Worm (Caenorhabditis elegans) whole organism, L4 larva: ENCODE results near the gene poml-1.

Experiments
- F26F4.8 ChIP-seq: fragments of 200-800 bp; sonication (Bioruptor generic); conservative IDR thresholded peaks from 2 replicates; pipeline ENCODE4 v1.3.6; 2022; ENCODE audit warnings: missing genetic modification characterization, missing compliant biosample characterization
- F37D6.2 ChIP-seq: sonication (generic microtip); optimal IDR thresholded peaks from 2 replicates; lab custom pipeline; 2016; ENCODE audit warnings: mild to moderate bottlenecking, missing genetic modification characterization, missing compliant biosample characterization
- F49E8.2 ChIP-seq: sonication (generic microtip); optimal IDR thresholded peaks from 2 replicates; lab custom pipeline; 2016; ENCODE audit warnings: missing compliant biosample characterization, mild to moderate bottlenecking, missing genetic modification characterization, borderline replicate concordance
- R02D3.7 ChIP-seq: fragments of 150-350 bp; sonication (generic microtip); optimal IDR thresholded peaks from 3 replicates; lab custom pipeline; 2014; ENCODE audit warnings: missing biosample characterization, missing genetic modification characterization
- Y5F2A.4 ChIP-seq: fragments of 200-800 bp; sonication (Bioruptor generic); optimal IDR thresholded peaks from 2 replicates; lab custom pipeline; 2018; ENCODE audit warnings: mild to moderate bottlenecking, missing genetic modification characterization, missing compliant biosample characterization
- aha-1 ChIP-seq: fragments of 150-350 bp; peaks from one replicate; lab custom pipeline; 2014; ENCODE audit warnings: missing biosample characterization, missing genetic modification characterization
- aly-2 ChIP-seq: sonication (generic microtip); optimal IDR thresholded peaks from 2 replicates; lab custom pipeline; 2018; ENCODE audit warnings: missing biosample characterization, missing genetic modification characterization
- ceh-20 ChIP-seq: fragments of 200-800 bp; sonication (Bioruptor generic); IDR thresholded peaks from 2 replicates; pipeline ENCODE4 v1.3.6; 2022; ENCODE audit warnings: missing genetic modification reagents, missing genetic modification characterization, missing compliant biosample characterization
- ceh-28 ChIP-seq: fragments of 150-350 bp; optimal IDR thresholded peaks from 2 replicates; lab custom pipeline; 2014; ENCODE audit warnings: missing biosample characterization, missing genetic modification reagents, missing genetic modification characterization
- ceh-62 ChIP-seq: sonication (generic microtip); optimal IDR thresholded peaks from 2 replicates; lab custom pipeline; 2017; ENCODE audit warnings: missing biosample characterization, missing genetic modification characterization
- ces-1 ChIP-seq: fragments of 150-350 bp; sonication (generic microtip); optimal IDR thresholded peaks from 4 replicates; lab custom pipeline; 2014; ENCODE audit warnings: missing biosample characterization, missing genetic modification reagents, missing genetic modification characterization
- cey-2 ChIP-seq: sonication (generic microtip); optimal IDR thresholded peaks from 3 replicates; lab custom pipeline; 2017; ENCODE audit warnings: missing genetic modification characterization, mild to moderate bottlenecking, missing compliant biosample characterization, antibody characterized with exemption, borderline replicate concordance; ENCODE audit not compliant: insufficient read depth
- ctbp-1 ChIP-seq: fragments of 200-800 bp; sonication (Bioruptor generic); IDR thresholded peaks from 2 replicates; pipeline ENCODE4 v1.3.6; 2022; ENCODE audit warnings: missing genetic modification reagents, missing genetic modification characterization, missing compliant biosample characterization
- daf-12 ChIP-seq: fragments of 150-350 bp; optimal IDR thresholded peaks from 2 replicates; lab custom pipeline; 2014; ENCODE audit warnings: missing biosample characterization, missing genetic modification reagents, missing genetic modification characterization
- daf-16 ChIP-seq, 3 experiments: sonication (generic microtip); optimal IDR thresholded peaks; 2 replicates each; lab custom pipeline; 2016 to 2017; ENCODE audit warnings: missing genetic modification characterization in 3 of 3, missing genetic modification reagents in 3 of 3, mild to moderate bottlenecking in 2 of 3, missing compliant biosample characterization in 2 of 3, missing biosample characterization in 1 of 3, moderate library complexity in 1 of 3
- daf-19 ChIP-seq: fragments of 200-800 bp; sonication (Bioruptor generic); conservative IDR thresholded peaks from 2 replicates; pipeline ENCODE4 v1.3.6; 2022; ENCODE audit warnings: missing genetic modification characterization, missing compliant biosample characterization
- daf-8 ChIP-seq: fragments of 200-800 bp; sonication (Bioruptor generic); IDR thresholded peaks from 2 replicates; pipeline ENCODE4 v1.3.6; 2022; ENCODE audit warnings: missing genetic modification characterization, missing compliant biosample characterization
- dmd-6 ChIP-seq: fragments of 200-800 bp; sonication (Bioruptor generic); IDR thresholded peaks from 2 replicates; pipeline ENCODE4 v1.3.6; 2022; ENCODE audit warnings: missing genetic modification reagents, missing genetic modification characterization, missing compliant biosample characterization
- dmd-8 ChIP-seq: fragments of 200-800 bp; sonication (Bioruptor generic); IDR thresholded peaks from 2 replicates; pipeline ENCODE4 v1.3.6; 2022; ENCODE audit warnings: missing genetic modification characterization, missing compliant biosample characterization
- dmd-9 ChIP-seq: fragments of 200-800 bp; sonication (Bioruptor generic); IDR thresholded peaks from 2 replicates; pipeline ENCODE4 v1.3.6; 2022; ENCODE audit warnings: missing genetic modification reagents, missing genetic modification characterization, missing compliant biosample characterization
- duxl-1 ChIP-seq: sonication (generic microtip); optimal IDR thresholded peaks from 2 replicates; lab custom pipeline; 2016; ENCODE audit warnings: mild to moderate bottlenecking, missing genetic modification characterization, moderate library complexity, missing compliant biosample characterization; ENCODE audit not compliant: poor library complexity
- dve-1 ChIP-seq: sonication (generic microtip); optimal IDR thresholded peaks from 2 replicates; lab custom pipeline; 2017; ENCODE audit warnings: antibody characterized with exemption, mild to moderate bottlenecking, missing genetic modification characterization, missing compliant biosample characterization; ENCODE audit not compliant: insufficient read depth
- egl-27 ChIP-seq: sonication (generic microtip); optimal IDR thresholded peaks from 3 replicates; lab custom pipeline; 2017; ENCODE audit warnings: missing biosample characterization, missing genetic modification reagents, missing genetic modification characterization
- fos-1 ChIP-seq: fragments of 150-350 bp; optimal IDR thresholded peaks from 2 replicates; lab custom pipeline; 2014; ENCODE audit warnings: missing biosample characterization, missing genetic modification characterization
- hmg-1.1 ChIP-seq: fragments of 200-800 bp; sonication (Bioruptor generic); IDR thresholded peaks from 2 replicates; pipeline ENCODE4 v1.3.6; 2022; ENCODE audit warnings: missing genetic modification reagents, missing genetic modification characterization, missing compliant biosample characterization
- lin-13 ChIP-seq: fragments of 150-350 bp; optimal IDR thresholded peaks from 2 replicates; lab custom pipeline; 2014; ENCODE audit warnings: missing biosample characterization, missing genetic modification reagents, missing genetic modification characterization
- lin-29 ChIP-seq: fragments of 200-800 bp; sonication (Bioruptor generic); IDR thresholded peaks from 2 replicates; pipeline ENCODE4 v1.3.6; 2022; ENCODE audit warnings: missing genetic modification reagents, missing genetic modification characterization, missing compliant biosample characterization
- lin-38 ChIP-seq: fragments of 200-800 bp; sonication (Bioruptor generic); IDR thresholded peaks from 2 replicates; pipeline ENCODE4 v1.3.6; 2022; ENCODE audit warnings: missing genetic modification reagents, missing genetic modification characterization, missing compliant biosample characterization
- mdl-1 ChIP-seq, 2 experiments: fragments of 150-350 bp in 1 of 2; sonication (generic microtip) in 1 of 2; optimal IDR thresholded peaks; 2 replicates each; lab custom pipeline; 2014 to 2017; ENCODE audit warnings: missing biosample characterization in 2 of 2, missing genetic modification characterization in 2 of 2
- mdt-29 ChIP-seq: fragments of 200-800 bp; sonication (Bioruptor generic); IDR thresholded peaks from 2 replicates; pipeline ENCODE4 v1.3.6; 2022; ENCODE audit warnings: missing genetic modification reagents, missing genetic modification characterization, missing compliant biosample characterization
- mep-1 ChIP-seq: fragments of 150-350 bp; sonication (generic microtip); optimal IDR thresholded peaks from 3 replicates; lab custom pipeline; 2014; ENCODE audit warnings: missing biosample characterization, missing genetic modification characterization
- nhr-10 ChIP-seq: fragments of 150-350 bp; optimal IDR thresholded peaks from 2 replicates; lab custom pipeline; 2014; ENCODE audit warnings: missing biosample characterization, missing genetic modification characterization
- nhr-25 ChIP-seq: sonication (generic microtip); optimal IDR thresholded peaks from 2 replicates; lab custom pipeline; 2017; ENCODE audit warnings: missing genetic modification characterization, mild to moderate bottlenecking, missing compliant biosample characterization, antibody characterized with exemption, moderate library complexity, borderline replicate concordance; ENCODE audit not compliant: insufficient read depth
- nhr-48 ChIP-seq: sonication (generic microtip); optimal IDR thresholded peaks from 2 replicates; lab custom pipeline; 2016; ENCODE audit warnings: mild to moderate bottlenecking, missing genetic modification characterization, missing compliant biosample characterization
- nhr-6 ChIP-seq: fragments of 150-350 bp; optimal IDR thresholded peaks from 2 replicates; lab custom pipeline; 2014; ENCODE audit warnings: missing biosample characterization, missing genetic modification characterization
- nhr-77 ChIP-seq: fragments of 150-350 bp; optimal IDR thresholded peaks from 2 replicates; lab custom pipeline; 2014; ENCODE audit warnings: missing biosample characterization, missing genetic modification characterization
- set-16 ChIP-seq: fragments of 200-800 bp; sonication (Bioruptor generic); IDR thresholded peaks from 2 replicates; pipeline ENCODE4 v1.3.6; 2022; ENCODE audit warnings: missing genetic modification reagents, missing genetic modification characterization, missing compliant biosample characterization
- skn-1 ChIP-seq: fragments of 150-350 bp; optimal IDR thresholded peaks from 2 replicates; lab custom pipeline; 2014; ENCODE audit warnings: missing biosample characterization, missing genetic modification characterization
- snpc-1.2 ChIP-seq: fragments of 200-800 bp; sonication (Bioruptor generic); IDR thresholded peaks from 2 replicates; pipeline ENCODE4 v1.3.6; 2022; ENCODE audit warnings: missing genetic modification reagents, missing genetic modification characterization, missing compliant biosample characterization
- snpc-4 ChIP-seq: fragments of 150-350 bp; optimal IDR thresholded peaks from 2 replicates; lab custom pipeline; 2014; ENCODE audit warnings: missing biosample characterization, missing genetic modification characterization
- spr-3 ChIP-seq: fragments of 200-800 bp; sonication (Bioruptor generic); optimal IDR thresholded peaks from 2 replicates; lab custom pipeline; 2018; ENCODE audit warnings: mild to moderate bottlenecking, missing genetic modification characterization, missing compliant biosample characterization
- tra-1 ChIP-seq: fragments of 200-800 bp; sonication (Bioruptor generic); IDR thresholded peaks from 2 replicates; pipeline ENCODE4 v1.3.6; 2022; ENCODE audit warnings: missing genetic modification reagents, missing genetic modification characterization, missing compliant biosample characterization
- unc-130 ChIP-seq: sonication (generic microtip); optimal IDR thresholded peaks from 2 replicates; lab custom pipeline; 2016; ENCODE audit warnings: missing genetic modification reagents, missing genetic modification characterization, missing compliant biosample characterization
- unc-39 ChIP-seq: sonication (generic microtip); optimal IDR thresholded peaks from 2 replicates; lab custom pipeline; 2017; ENCODE audit warnings: missing biosample characterization, missing genetic modification characterization
- zag-1 ChIP-seq: fragments of 150-350 bp; optimal IDR thresholded peaks from 2 replicates; lab custom pipeline; 2014; ENCODE audit warnings: missing biosample characterization, missing genetic modification characterization
- zfp-2 ChIP-seq: sonication (generic microtip); optimal IDR thresholded peaks from 2 replicates; lab custom pipeline; 2016; ENCODE audit warnings: mild to moderate bottlenecking, missing genetic modification characterization, missing compliant biosample characterization
- ztf-11 ChIP-seq: fragments of 150-350 bp; optimal IDR thresholded peaks from 2 replicates; lab custom pipeline; 2014; ENCODE audit warnings: missing biosample characterization, missing genetic modification characterization
- ztf-7 ChIP-seq: fragments of 150-350 bp; optimal IDR thresholded peaks from 2 replicates; lab custom pipeline; 2014; ENCODE audit warnings: missing biosample characterization, missing genetic modification characterization

Gene poml-1

ce11 chrX:13702923-13703322 is 19.8 kb downstream of the poml-1 start:
- TF ChIP-seq dmd-9 (GFP tag; lab: Robert Waterston, UW) = no peak

DNA sequence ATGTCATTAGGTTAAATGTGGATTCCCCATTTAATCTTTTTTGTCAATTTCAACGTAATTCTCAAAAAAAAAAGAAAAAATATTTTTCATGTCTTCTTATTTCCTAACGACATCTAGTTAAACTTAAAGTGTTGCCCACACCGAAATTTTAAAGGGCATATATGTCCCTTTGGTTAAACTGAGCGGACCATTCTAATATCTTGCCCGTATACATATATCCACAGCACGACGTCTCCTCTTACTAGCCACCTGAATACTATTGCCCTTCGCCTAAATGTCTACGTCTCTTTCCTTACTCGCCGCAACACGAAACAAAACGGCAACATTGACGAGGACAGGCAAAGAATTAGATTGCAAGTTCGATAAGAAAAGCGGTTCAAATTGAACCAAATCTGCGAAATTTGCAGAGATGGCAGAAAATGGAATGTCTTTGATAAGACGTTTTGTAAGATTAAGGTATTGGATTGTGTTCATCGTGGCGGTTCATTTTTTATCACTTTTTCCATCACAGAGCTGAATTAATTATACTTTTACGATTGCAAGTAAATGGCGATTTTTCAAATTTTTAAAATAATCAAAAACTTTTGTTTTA is 22.0 kb downstream of the poml-1 start:
- TF ChIP-seq ceh-62 (no peak), snpc-1.2 (GFP tag; lab: Robert Waterston, UW) (peak; percentile 70; the same call in 1 of the 2 replicates), daf-8 (peak; percentile 89; the same call in 1 of the 2 replicates), F37D6.2 (tag; lab: Kevin White, UChicago) (peak; percentile 99), R02D3.7 (tag; lab: Kevin White, UChicago) (peak; percentile 28), nhr-6 (peak; percentile 99), aha-1 (tag; lab: Kevin White, UChicago) (peak; percentile 100), dmd-6 (GFP tag; lab: Robert Waterston, UW) (peak; percentile 99), mep-1 (tag; lab: Kevin White, UChicago) (peak; percentile 100), nhr-10 (tag; lab: Kevin White, UChicago) (peak; percentile 99), mdl-1 (tag; optimal IDR thresholded peaks at IDR 0.05; lab: Kevin White, UChicago) (peak; percentile 93 to 94), dmd-8 (peak; percentile 80; the same call in 1 of the 2 replicates), zfp-2 (peak; percentile 90), snpc-4 (peak; percentile 0), ztf-7 (tag; lab: Kevin White, UChicago) (peak; percentile 96), Y5F2A.4 (GFP tag; lab: Kevin White, UChicago) (peak; percentile 94), ceh-28 (tag; lab: Kevin White, UChicago) (peak; percentile 83), spr-3 (GFP tag; lab: Kevin White, UChicago) (peak; percentile 98), tra-1 (GFP tag; lab: Robert Waterston, UW) (peak; percentile 96), lin-38 (peak; percentile 91), egl-27 (tag; lab: Kevin White, UChicago) (peak; percentile 86), daf-16 (GFP tag; optimal IDR thresholded peaks at IDR 0.05; lab: Kevin White, UChicago) (peak; percentile 97 to 99), daf-16 (tag; optimal IDR thresholded peaks at IDR 0.05; lab: Kevin White, UChicago) (peak; percentile 94), F49E8.2 (tag; lab: Kevin White, UChicago) (peak; percentile 22), unc-39 (tag; lab: Kevin White, UChicago) (peak; percentile 100), ceh-20 (GFP tag; lab: Robert Waterston, UW) (peak; percentile 99), F26F4.8 (GFP tag; lab: Robert Waterston, UW) (no peak), ces-1 (peak; percentile 96), daf-12 (tag; lab: Kevin White, UChicago) (no peak), daf-19 (GFP tag; lab: Robert Waterston, UW) (peak; percentile 98), lin-13 (GFP tag; lab: Kevin White, UChicago) (peak; percentile 97), lin-29 (GFP tag; lab: Robert Waterston, UW) (peak; percentile 94), cey-2 (tag; lab: Kevin White, UChicago) (peak; percentile 69), duxl-1 (tag; lab: Kevin White, UChicago) (peak; percentile 99), ctbp-1 (peak; percentile 99), set-16 (GFP tag; lab: Robert Waterston, UW) (no peak), nhr-48 (tag; lab: Kevin White, UChicago) (peak; percentile 98), nhr-25 (peak; percentile 95), zag-1 (tag; lab: Kevin White, UChicago) (peak; percentile 100), dve-1 (tag; lab: Kevin White, UChicago) (peak; percentile 100), ztf-11 (tag; lab: Kevin White, UChicago) (peak; percentile 98), unc-130 (GFP tag; lab: Kevin White, UChicago) (peak; percentile 32), aly-2 (tag; lab: Kevin White, UChicago) (no peak), fos-1 (tag; lab: Kevin White, UChicago) (peak; percentile 96), skn-1 (tag; lab: Kevin White, UChicago) (peak; percentile 85), hmg-1.1 (GFP tag; lab: Robert Waterston, UW) (peak; percentile 100), mdt-29 (GFP tag; lab: Robert Waterston, UW) (peak; percentile 93), nhr-77 (tag; lab: Kevin White, UChicago) (peak; percentile 99)
